Fruit fly (Drosophila melanogaster) whole organism, pupa: ENCODE data around the gene Charon.
A peak's percentile ranks its signal among the peaks of the same experiment; 100 is the strongest.

ENCODE experiments used
- CG10348 ChIP-seq: fragments of 200-800 bp; sonication (Bioruptor generic); IDR thresholded peaks from 2 replicates; pipeline ENCODE4 v1.3.6; 2022; ENCODE audit warnings: missing biosample characterization, missing genetic modification characterization
- CG13204 ChIP-seq: fragments of 200-800 bp; sonication (Bioruptor generic); optimal IDR thresholded peaks from 2 replicates; lab custom pipeline; 2018; ENCODE audit warnings: missing biosample characterization, mild to moderate bottlenecking, missing genetic modification characterization, moderate library complexity
- CG17806 ChIP-seq: fragments of 200-800 bp; sonication (Bioruptor generic); optimal IDR thresholded peaks from 2 replicates; lab custom pipeline; 2018; ENCODE audit warnings: missing biosample characterization, mild to moderate bottlenecking, missing genetic modification characterization, moderate library complexity
- CG32121 ChIP-seq: fragments of 200-800 bp; sonication (Bioruptor generic); IDR thresholded peaks from 2 replicates; pipeline ENCODE4 v1.3.6; 2022; ENCODE audit warnings: missing biosample characterization, missing genetic modification characterization
- CG34367 ChIP-seq: fragments of 200-800 bp; sonication (Bioruptor generic); optimal IDR thresholded peaks from 2 replicates; lab custom pipeline; 2018; ENCODE audit warnings: missing biosample characterization, mild to moderate bottlenecking, missing genetic modification characterization
- CG8301 ChIP-seq: fragments of 200-800 bp; sonication (Bioruptor generic); optimal IDR thresholded peaks from 2 replicates; lab custom pipeline; 2018; ENCODE audit warnings: missing biosample characterization, mild to moderate bottlenecking, missing genetic modification characterization
- EcR ChIP-seq: fragments of 200-800 bp; sonication (Bioruptor generic); optimal IDR thresholded peaks from 3 replicates; lab custom pipeline; 2019; ENCODE audit warnings: missing biosample characterization, missing genetic modification characterization, mild to moderate bottlenecking, moderate library complexity, missing genetic modification reagents
- Snoo ChIP-seq: fragments of 200-800 bp; sonication (Bioruptor generic); optimal IDR thresholded peaks from 3 replicates; lab custom pipeline; 2017; ENCODE audit warnings: missing biosample characterization, mild to moderate bottlenecking, missing genetic modification characterization, inconsistent platforms
- fd96Ca ChIP-seq: fragments of 200-800 bp; sonication (Bioruptor generic); IDR thresholded peaks from 3 replicates; pipeline ENCODE4 v1.3.6; 2022; ENCODE audit warnings: missing biosample characterization, missing genetic modification characterization

DNA sequence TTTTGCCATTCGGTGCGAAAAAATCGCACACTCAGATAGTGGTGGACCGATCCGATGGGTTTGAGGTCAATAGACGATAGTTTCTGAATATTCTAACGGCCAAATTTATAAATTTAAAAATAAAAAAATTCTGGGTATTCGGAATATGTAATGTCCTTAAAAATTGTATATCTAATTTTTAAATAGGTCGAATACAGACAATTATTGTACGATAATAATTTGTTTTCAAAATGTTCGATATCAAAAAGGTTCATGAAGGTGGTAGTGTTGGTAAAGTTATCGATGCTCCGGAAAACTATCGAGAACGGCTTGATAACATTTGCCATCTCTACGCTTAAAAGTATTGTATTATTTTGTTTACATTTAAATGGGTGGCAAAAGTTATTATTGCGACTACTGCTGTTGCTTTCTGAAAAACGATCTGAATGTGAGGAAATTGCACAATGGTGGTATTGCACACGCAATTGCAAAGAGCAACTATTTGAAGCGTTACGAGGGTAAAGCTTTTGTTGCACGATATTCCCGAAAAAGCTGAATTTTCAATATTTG, 2.7 kb downstream of the Charon start, which contains the start of the genes CG31922 and Plap:
- peak; percentile 42 for TF ChIP-seq CG17806 (tag; lab: Kevin White, UChicago)
- no peak for TF ChIP-seq CG32121 (GFP tag; lab: Robert Waterston, UW)
- peak; percentile 9 for TF ChIP-seq Snoo (tag; lab: Kevin White, UChicago)
- no peak for TF ChIP-seq CG10348 (GFP tag; lab: Robert Waterston, UW)
- no peak for TF ChIP-seq CG8301 (tag; lab: Kevin White, UChicago)
- TF ChIP-seq CG34367 (tag; lab: Kevin White, UChicago) = peak; percentile 3
- TF ChIP-seq fd96Ca (GFP tag; lab: Robert Waterston, UW) = 0 out of 3 replicates have a peak, but pooled peaks have one; percentile 22
- TF ChIP-seq EcR (GFP tag; lab: Kevin White, UChicago) = peak; percentile 99
- TF ChIP-seq CG13204 = no peak
